Fruit fly (Drosophila melanogaster) whole organism, wandering third instar larva: Measurements from ENCODE around the gene CG14258.

Source experiments
- Abd-B ChIP-seq: fragments of >200 bp; optimal IDR thresholded peaks from 2 replicates; lab custom pipeline; 2017; ENCODE audit warnings: missing biosample characterization, missing genetic modification characterization
- CG9705 ChIP-seq: fragments of 200-800 bp; sonication (Bioruptor generic); optimal IDR thresholded peaks from 2 replicates; lab custom pipeline; 2018; ENCODE audit warnings: missing biosample characterization, mild to moderate bottlenecking, missing genetic modification characterization
- CrebA ChIP-seq: fragments of 200-800 bp; sonication (Bioruptor generic); optimal IDR thresholded peaks from 2 replicates; lab custom pipeline; 2016; ENCODE audit warnings: missing biosample characterization, mild to moderate bottlenecking, missing genetic modification characterization, borderline replicate concordance
- Dfd ChIP-seq: fragments of >200 bp; optimal IDR thresholded peaks from 2 replicates; lab custom pipeline; 2017; ENCODE audit warnings: missing biosample characterization, missing genetic modification characterization
- Dif ChIP-seq: fragments of 200-275, 200-300 bp; sonication (Bioruptor generic); optimal IDR thresholded peaks from 2 replicates; lab custom pipeline; 2018; ENCODE audit warnings: missing biosample characterization, missing genetic modification characterization; ENCODE audit not compliant: partially characterized antibody
- GATAd ChIP-seq: sonication (Bioruptor generic); optimal IDR thresholded peaks from 2 replicates; lab custom pipeline; 2016; ENCODE audit warnings: missing biosample characterization, missing genetic modification characterization
- HLH106 ChIP-seq: fragments of 200-800 bp; optimal IDR thresholded peaks from 3 replicates; lab custom pipeline; 2019; ENCODE audit warnings: missing biosample characterization, mild to moderate bottlenecking, missing genetic modification characterization, moderate library complexity
- Hnf4 ChIP-seq: fragments of 200-800 bp; sonication (Bioruptor generic); optimal IDR thresholded peaks from 2 replicates; lab custom pipeline; 2016; ENCODE audit warnings: missing biosample characterization, mild to moderate bottlenecking, missing genetic modification characterization
- Hr78 ChIP-seq: fragments of >200 bp; optimal IDR thresholded peaks from 2 replicates; lab custom pipeline; 2017; ENCODE audit warnings: missing biosample characterization, missing genetic modification characterization
- Hr83 ChIP-seq: fragments of 200-300 bp; sonication (Bioruptor generic); optimal IDR thresholded peaks from 2 replicates; lab custom pipeline; 2016; ENCODE audit warnings: missing biosample characterization, mild to moderate bottlenecking, missing genetic modification characterization, moderate library complexity; ENCODE audit not compliant: poor library complexity, severe bottlenecking
- Jra ChIP-seq: sonication (Bioruptor generic); optimal IDR thresholded peaks from 2 replicates; lab custom pipeline; 2016; ENCODE audit warnings: missing biosample characterization, missing genetic modification characterization
- Mio ChIP-seq: sonication (Bioruptor generic); optimal IDR thresholded peaks from 2 replicates; lab custom pipeline; 2016; ENCODE audit warnings: missing biosample characterization, missing genetic modification characterization
- N ChIP-seq: fragments of >200 bp; optimal IDR thresholded peaks from 2 replicates; lab custom pipeline; 2018; ENCODE audit warnings: missing biosample characterization, missing external identifiers, missing genetic modification characterization
- OdsH ChIP-seq: fragments of 200-800 bp; sonication (Bioruptor generic); optimal IDR thresholded peaks from 2 replicates; lab custom pipeline; 2016; ENCODE audit warnings: missing biosample characterization, mild to moderate bottlenecking, missing genetic modification characterization
- Rel ChIP-seq, 2 experiments: fragments of 200-800 bp; sonication (Bioruptor generic) in 1 of 2; optimal IDR thresholded peaks; 2 replicates in 1 of 2; 3 replicates in 1 of 2; lab custom pipeline; 2016 to 2019; ENCODE audit warnings: mild to moderate bottlenecking in 2 of 2, missing biosample characterization in 2 of 2, missing genetic modification characterization in 2 of 2, moderate library complexity in 1 of 2
- Sp1 ChIP-seq: fragments of 200-800 bp; sonication (Bioruptor generic); optimal IDR thresholded peaks from 3 replicates; lab custom pipeline; 2019; ENCODE audit warnings: missing biosample characterization, mild to moderate bottlenecking, missing genetic modification characterization, moderate library complexity
- Vsx2 ChIP-seq: fragments of 200-300, 225-300 bp; sonication (Bioruptor generic); optimal IDR thresholded peaks from 2 replicates; lab custom pipeline; 2018; ENCODE audit warnings: missing biosample characterization, missing genetic modification characterization; ENCODE audit not compliant: partially characterized antibody
- br ChIP-seq: fragments of 200-800 bp; sonication (Bioruptor generic); optimal IDR thresholded peaks from 2 replicates; lab custom pipeline; 2016; ENCODE audit warnings: missing biosample characterization, missing genetic modification characterization
- brk ChIP-seq: fragments of 200-800 bp; sonication (Bioruptor generic); optimal IDR thresholded peaks from 2 replicates; lab custom pipeline; 2016; ENCODE audit warnings: missing biosample characterization, mild to moderate bottlenecking, missing genetic modification characterization
- dl ChIP-seq, 2 experiments: fragments of 175-275, 200-275 bp in 1 of 2; fragments of 200-275 bp in 1 of 2; sonication (Bioruptor generic); optimal IDR thresholded peaks; lab custom pipeline; 2018; ENCODE audit warnings: mild to moderate bottlenecking in 2 of 2, missing biosample characterization in 2 of 2, missing genetic modification characterization in 2 of 2, moderate library complexity in 2 of 2; ENCODE audit not compliant: partially characterized antibody in 2 of 2, insufficient read depth in 1 of 2
- dsf ChIP-seq: sonication (Bioruptor generic); optimal IDR thresholded peaks from 2 replicates; lab custom pipeline; 2016; ENCODE audit warnings: missing biosample characterization, missing genetic modification characterization, borderline replicate concordance
- ey ChIP-seq: fragments of 200-800 bp; sonication (Bioruptor generic); optimal IDR thresholded peaks from 2 replicates; lab custom pipeline; 2016; ENCODE audit warnings: missing biosample characterization, missing genetic modification characterization
- fru ChIP-seq: fragments of 200-800 bp; sonication (Bioruptor generic); optimal IDR thresholded peaks from 3 replicates; lab custom pipeline; 2016; ENCODE audit warnings: missing biosample characterization, mild to moderate bottlenecking, missing genetic modification characterization
- h ChIP-seq: fragments of 200-800 bp; sonication (Bioruptor generic); optimal IDR thresholded peaks from 3 replicates; lab custom pipeline; 2016; ENCODE audit warnings: missing biosample characterization, mild to moderate bottlenecking, missing genetic modification characterization
- jim ChIP-seq: fragments of 175-275, 200-325 bp; sonication (Bioruptor generic); optimal IDR thresholded peaks from 2 replicates; lab custom pipeline; 2016; ENCODE audit warnings: missing biosample characterization, mild to moderate bottlenecking, missing genetic modification characterization
- lola ChIP-seq: fragments of >200 bp; optimal IDR thresholded peaks from 2 replicates; lab custom pipeline; 2017; ENCODE audit warnings: missing biosample characterization, missing genetic modification characterization
- pan ChIP-seq: fragments of >200 bp; optimal IDR thresholded peaks from 2 replicates; lab custom pipeline; 2017
- psq ChIP-seq: fragments of 200-800 bp; sonication (Bioruptor generic); optimal IDR thresholded peaks from 3 replicates; lab custom pipeline; 2017; ENCODE audit warnings: missing biosample characterization, mild to moderate bottlenecking, missing genetic modification characterization, moderate library complexity
- rgr ChIP-seq: fragments of 200-800 bp; sonication (Bioruptor generic); optimal IDR thresholded peaks from 3 replicates; lab custom pipeline; 2016; ENCODE audit warnings: missing biosample characterization, mild to moderate bottlenecking, missing genetic modification characterization
- sage ChIP-seq: fragments of 200-800 bp; sonication (Bioruptor generic); optimal IDR thresholded peaks from 2 replicates; lab custom pipeline; 2016; ENCODE audit warnings: missing biosample characterization, mild to moderate bottlenecking, missing genetic modification characterization
- sv ChIP-seq: fragments of 200-800 bp; sonication (Bioruptor generic); optimal IDR thresholded peaks from 3 replicates; lab custom pipeline; 2016; ENCODE audit warnings: missing biosample characterization, missing genetic modification characterization
- tai ChIP-seq: sonication (Bioruptor generic); optimal IDR thresholded peaks from 2 replicates; lab custom pipeline; 2016; ENCODE audit warnings: missing biosample characterization, missing genetic modification characterization
- woc ChIP-seq: sonication (Bioruptor generic); optimal IDR thresholded peaks from 2 replicates; lab custom pipeline; 2016; ENCODE audit warnings: missing biosample characterization, mild to moderate bottlenecking, missing genetic modification characterization

The CG14258 gene

DNA sequence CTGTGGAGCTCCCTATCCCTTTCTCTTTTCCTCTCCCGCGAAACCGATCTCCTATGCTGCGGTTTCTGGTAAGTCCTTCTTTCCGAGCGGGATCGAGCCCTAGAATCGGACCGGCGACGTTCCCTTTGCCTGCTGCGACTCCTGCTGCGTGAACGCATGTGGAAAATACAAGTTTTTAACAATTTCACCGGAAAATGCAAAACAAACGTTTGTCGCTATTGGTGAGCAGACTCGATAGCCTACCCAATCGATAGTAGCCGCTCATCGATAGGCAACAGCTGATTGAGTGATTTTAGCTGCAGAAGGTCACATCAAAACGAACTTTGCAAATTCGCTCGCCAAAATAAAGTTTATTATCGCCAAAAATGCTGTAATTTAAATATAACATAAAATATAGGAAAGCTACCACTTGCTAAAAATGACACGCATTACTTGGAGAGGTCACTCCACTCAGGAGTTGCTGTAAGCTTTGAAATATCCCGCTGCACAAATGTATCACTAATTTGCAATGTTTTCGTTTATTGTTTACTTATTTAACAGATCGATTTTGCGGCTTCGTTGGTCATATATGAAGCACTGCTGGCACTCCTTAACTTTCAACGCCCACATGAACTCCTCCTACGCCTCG lies 23.6 kb downstream of the CG14258 start, which contains the start of the genes CG6066 and CG5880:
TSS of gene CG6066 (minus strand) at position 243 of the 628 bp plus-strand sequence.
TSS of gene CG5880 (plus strand) at position 281 of the 628 bp plus-strand sequence.
- no peak for TF ChIP-seq CrebA
- TF ChIP-seq Mio (GFP tag; lab: Kevin White, UChicago): no peak
- TF ChIP-seq rgr (GFP tag; lab: Kevin White, UChicago): no peak
- TF ChIP-seq br (GFP tag; lab: Kevin White, UChicago): no peak
- TF ChIP-seq sage (GFP tag; lab: Kevin White, UChicago): no peak
- no peak for TF ChIP-seq pan (lab: Kevin White, UChicago)
- no peak for TF ChIP-seq HLH106
- TF ChIP-seq tai (GFP tag; lab: Kevin White, UChicago): no peak

dm6 chr3R:27118346-27118745 lies 25.4 kb downstream of the CG14258 start, which contains the start of gene CG5882:
CG5882 (plus strand) TSS chr3R:27118646.
- TF ChIP-seq lola (GFP tag; lab: Kevin White, UChicago) (no peak), Dif (no peak), jim (GFP tag; lab: Kevin White, UChicago) (no peak), Hr83 (no peak), N (GFP tag; lab: Kevin White, UChicago) (no peak)

DNA sequence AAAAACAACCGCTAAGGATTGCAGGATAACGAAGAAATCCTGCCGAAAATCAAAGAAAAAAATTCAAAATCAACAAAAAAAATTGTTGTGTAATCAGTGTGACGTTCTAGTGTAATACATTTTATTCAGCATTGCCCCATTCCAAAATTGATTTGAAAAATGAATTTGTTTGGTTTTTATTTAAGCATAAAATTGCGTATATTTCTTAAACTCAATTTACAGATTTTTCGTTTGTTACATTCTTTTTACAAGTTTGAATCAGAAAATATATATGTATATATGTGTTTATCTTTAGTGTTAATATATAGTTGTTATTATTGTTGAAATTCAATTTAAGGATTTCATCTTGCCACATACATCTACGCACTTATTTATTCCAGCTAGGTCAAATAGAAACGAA lies 31.6 kb downstream of the CG14258 start, which contains the start of gene CG6059:
TSS of gene CG6059 (minus strand) at position 101 of the 400 bp plus-strand sequence.
- no peak for TF ChIP-seq pan (lab: Kevin White, UChicago)
- no peak for TF ChIP-seq jim (GFP tag; lab: Kevin White, UChicago)
- TF ChIP-seq psq (GFP tag; lab: Kevin White, UChicago): no peak
- no peak for TF ChIP-seq fru (GFP tag; lab: Kevin White, UChicago)
- TF ChIP-seq brk (GFP tag; lab: Kevin White, UChicago): no peak
- TF ChIP-seq dl (GFP tag; optimal IDR thresholded peaks at IDR 0.05; lab: Kevin White, UChicago; ENCODE audit: insufficient read depth in 1 of 2, partially characterized antibody in 2 of 2): no peak
- TF ChIP-seq sage (GFP tag; lab: Kevin White, UChicago): no peak
- no peak for TF ChIP-seq Abd-B (GFP tag; lab: Kevin White, UChicago)
- no peak for TF ChIP-seq Hr78 (GFP tag; lab: Kevin White, UChicago)
- no peak for TF ChIP-seq rgr (GFP tag; lab: Kevin White, UChicago)
- TF ChIP-seq N (GFP tag; lab: Kevin White, UChicago): no peak
- no peak for TF ChIP-seq OdsH (GFP tag; lab: Kevin White, UChicago)
- TF ChIP-seq br (GFP tag; lab: Kevin White, UChicago): no peak
- no peak for TF ChIP-seq Dfd (GFP tag; lab: Kevin White, UChicago)
- TF ChIP-seq CrebA: no peak
- no peak for TF ChIP-seq GATAd (GFP tag; lab: Kevin White, UChicago)
- TF ChIP-seq Jra: no peak
- TF ChIP-seq Sp1: no peak

DNA sequence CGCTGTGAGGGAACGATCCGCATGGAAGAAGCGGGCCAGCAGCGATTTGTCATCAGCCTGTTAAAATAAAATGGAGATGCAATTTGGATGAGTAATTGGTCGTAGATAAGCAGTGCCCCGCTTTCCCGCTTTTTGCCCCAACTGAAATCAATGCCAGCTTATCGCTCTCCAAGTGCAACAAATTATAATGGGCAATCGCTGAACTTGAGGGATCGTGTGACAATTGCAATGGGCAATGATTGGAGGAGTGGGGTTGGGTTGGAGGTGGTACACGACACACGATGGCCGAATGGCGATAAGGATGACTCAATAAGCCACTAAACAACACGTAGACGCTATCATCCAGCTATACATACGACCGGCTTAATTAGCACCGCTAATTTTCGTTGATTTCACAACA lies 35.8 kb downstream of the CG14258 start:
- no peak for TF ChIP-seq Rel (GFP tag; optimal IDR thresholded peaks at IDR 0.05; lab: Kevin White, UChicago)
- peak; percentile 25 for TF ChIP-seq Rel (tag; optimal IDR thresholded peaks at IDR 0.05; lab: Kevin White, UChicago)
- no peak for TF ChIP-seq tai (GFP tag; lab: Kevin White, UChicago)
- peak; percentile 17 for TF ChIP-seq h (GFP tag; lab: Kevin White, UChicago)

dm6 chr3R:27129580-27130385 lies 36.8 kb downstream of the CG14258 start:
- TF ChIP-seq Sp1 (peak; percentile 60), rgr (GFP tag; lab: Kevin White, UChicago) (peak; percentile 64), jim (GFP tag; lab: Kevin White, UChicago) (peak; percentile 82), h (GFP tag; lab: Kevin White, UChicago) (peak; percentile 79), tai (GFP tag; lab: Kevin White, UChicago) (no peak), Hr78 (GFP tag; lab: Kevin White, UChicago) (no peak), OdsH (GFP tag; lab: Kevin White, UChicago) (peak; percentile 60), Mio (GFP tag; lab: Kevin White, UChicago) (no peak), woc (peak; percentile 62), sv (GFP tag; lab: Kevin White, UChicago) (no peak), lola (GFP tag; lab: Kevin White, UChicago) (no peak), CrebA (no peak), GATAd (GFP tag; lab: Kevin White, UChicago) (no peak), N (GFP tag; lab: Kevin White, UChicago) (no peak), HLH106 (peak; percentile 66), dl (GFP tag; optimal IDR thresholded peaks at IDR 0.05; lab: Kevin White, UChicago; ENCODE audit: insufficient read depth in 1 of 2, partially characterized antibody in 2 of 2) (no peak), CG9705 (no peak), Hnf4 (GFP tag; lab: Kevin White, UChicago) (peak; percentile 31), Vsx2 (GFP tag; lab: Kevin White, UChicago) (peak; percentile 30), sage (GFP tag; lab: Kevin White, UChicago) (peak; percentile 2), ey (GFP tag; lab: Kevin White, UChicago) (peak; percentile 65), Hr83 (peak; percentile 82), Rel (GFP tag; optimal IDR thresholded peaks at IDR 0.05; lab: Kevin White, UChicago) (peak; percentile 82), Rel (tag; optimal IDR thresholded peaks at IDR 0.05; lab: Kevin White, UChicago) (peak; percentile 62), dsf (GFP tag; lab: Kevin White, UChicago) (no peak), Abd-B (GFP tag; lab: Kevin White, UChicago) (no peak), Jra (peak; percentile 66), pan (lab: Kevin White, UChicago) (no peak), brk (GFP tag; lab: Kevin White, UChicago) (no peak)
